Worm (Caenorhabditis elegans): Measurements from ENCODE around the gene sre-31.

The sre-31 gene

ce11 chrII:12387487-12387886, 21.1 kb downstream of the sre-31 start:
- TF ChIP-seq him-1 (tag; optimal IDR thresholded peaks at IDR 0.05) (no peak), W03F9.2 (tag; optimal IDR thresholded peaks at IDR 0.05) (no peak), dao-5 (tag; optimal IDR thresholded peaks at IDR 0.05) (no peak)

DNA sequence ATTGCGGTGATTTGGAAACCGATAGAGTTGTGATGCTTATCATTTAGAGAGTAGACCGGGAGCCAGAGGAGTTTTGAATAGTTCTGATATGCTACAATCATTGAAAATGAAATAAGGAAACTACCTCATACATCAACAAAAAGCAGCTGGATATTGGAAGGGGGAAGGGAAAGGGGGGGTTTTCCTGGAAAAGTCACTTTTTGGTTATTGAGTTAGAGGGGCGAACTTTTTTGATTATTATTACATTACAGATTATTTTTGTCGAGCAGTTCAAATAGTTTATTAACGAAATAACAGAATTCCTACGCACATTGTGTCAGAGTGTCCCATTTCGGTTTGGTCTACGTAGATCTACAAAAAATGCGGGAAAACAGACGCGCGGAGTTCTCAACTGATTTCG, 21.8 kb downstream of the sre-31 start, which contains the start of gene sre-42:
Gene sre-42, minus strand, starts transcription at position 101 of the 400 bp plus-strand sequence.
- TF ChIP-seq dao-5 (tag; optimal IDR thresholded peaks at IDR 0.05), result no peak
- no peak for TF ChIP-seq him-1 (tag; optimal IDR thresholded peaks at IDR 0.05)
- no peak for TF ChIP-seq W03F9.2 (tag; optimal IDR thresholded peaks at IDR 0.05)

DNA sequence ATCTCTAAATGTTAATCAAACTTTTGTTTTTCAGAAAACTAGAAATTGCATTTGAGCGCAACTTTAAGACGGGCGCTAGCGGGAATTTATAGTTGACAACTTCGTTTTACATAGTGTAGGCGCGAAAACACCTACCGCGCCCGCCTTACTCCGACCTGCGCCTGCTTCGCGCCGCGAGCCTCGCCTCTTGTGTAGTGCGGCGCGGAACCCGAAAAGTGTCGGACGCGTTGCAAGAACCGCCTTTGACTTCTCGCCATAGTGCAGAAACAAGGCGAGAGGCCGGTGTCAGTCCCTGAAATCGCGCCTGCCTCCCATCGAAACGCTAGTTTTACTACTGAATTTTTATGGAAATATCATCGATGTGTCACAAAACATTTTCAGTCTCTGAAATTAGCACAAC, 22.8 kb downstream of the sre-31 start:
- TF ChIP-seq dao-5 (tag; optimal IDR thresholded peaks at IDR 0.05), result no peak

DNA sequence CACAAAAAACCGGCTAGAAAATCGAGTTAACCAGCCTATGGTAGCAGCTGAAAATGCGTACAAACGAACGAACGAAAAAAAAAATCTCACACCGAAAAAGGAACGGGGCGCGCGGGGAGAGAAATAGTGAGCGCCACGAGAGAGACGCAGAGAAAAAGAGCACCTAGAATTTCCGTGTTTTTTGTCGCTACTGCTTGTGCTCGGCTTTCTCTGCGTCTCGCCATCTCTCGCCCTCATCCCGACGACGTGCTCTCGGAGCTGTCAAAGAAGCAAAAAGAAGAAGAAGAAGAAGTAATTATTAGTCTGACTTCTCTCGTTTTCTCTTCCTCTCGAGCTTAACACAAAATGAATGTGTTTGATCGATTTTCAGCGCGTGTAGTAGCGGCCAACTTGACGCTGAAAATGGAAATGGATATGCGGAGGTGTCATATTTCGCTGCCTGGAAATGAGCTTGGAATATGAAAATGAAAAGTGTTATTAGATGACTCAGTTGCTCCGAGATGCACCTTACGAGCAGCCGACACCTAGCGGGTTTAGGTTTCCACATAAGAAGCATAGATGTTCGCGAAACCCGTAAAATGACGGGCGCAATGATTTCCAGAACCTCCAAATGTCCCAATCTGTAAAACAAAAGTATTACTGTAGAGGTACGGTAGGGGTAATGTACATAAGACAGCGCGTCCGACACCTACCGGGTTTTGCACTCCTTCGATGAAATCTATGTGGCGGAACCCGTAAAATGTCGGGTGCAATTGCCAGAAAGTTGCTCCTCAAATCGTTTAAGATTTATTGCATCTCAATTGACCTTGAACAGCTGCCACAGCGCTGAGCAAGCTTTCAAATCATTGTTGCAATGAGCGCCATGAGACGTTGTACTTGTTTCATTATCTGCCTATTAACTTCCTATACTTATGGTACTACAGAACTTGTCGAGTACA, 25.7 kb downstream of the sre-31 start, which contains the start of gene btb-14:
Gene btb-14, plus strand, starts transcription at position 839 of the 938 bp plus-strand sequence.
- TF ChIP-seq him-1 (tag; optimal IDR thresholded peaks at IDR 0.05) (peak; percentile 11), W03F9.2 (tag; optimal IDR thresholded peaks at IDR 0.05) (no peak)

ce11 chrII:12380888-12381287, 27.7 kb downstream of the sre-31 start:
- TF ChIP-seq him-1 (tag; optimal IDR thresholded peaks at IDR 0.05), result no peak
- no peak for TF ChIP-seq W03F9.2 (tag; optimal IDR thresholded peaks at IDR 0.05)
- TF ChIP-seq dao-5 (tag; optimal IDR thresholded peaks at IDR 0.05), result no peak

DNA sequence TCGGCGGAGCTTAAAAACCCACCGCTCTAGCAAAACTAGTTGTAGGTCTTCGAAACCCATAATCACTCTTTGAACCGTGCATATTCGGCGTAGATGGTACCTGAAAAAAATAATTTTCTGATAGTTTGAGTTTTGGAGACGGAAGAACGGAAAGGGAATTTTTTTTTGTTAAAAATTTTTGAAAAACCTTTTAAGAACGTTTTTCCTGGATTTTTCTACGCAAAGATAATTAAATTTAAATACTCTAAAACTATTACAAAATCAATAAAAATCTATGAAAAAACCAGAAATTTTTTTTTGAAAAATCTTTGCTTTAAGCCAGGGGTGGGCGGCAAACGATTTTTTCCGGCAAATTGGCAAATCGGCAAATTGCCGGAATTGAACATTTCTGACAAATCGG, 29.2 kb downstream of the sre-31 start, which contains the start of gene marc-5:
Gene marc-5, minus strand, starts transcription at position 101 of the 400 bp plus-strand sequence.
- TF ChIP-seq dao-5 (tag; optimal IDR thresholded peaks at IDR 0.05) (no peak), W03F9.2 (tag; optimal IDR thresholded peaks at IDR 0.05) (no peak), him-1 (tag; optimal IDR thresholded peaks at IDR 0.05) (no peak)

DNA sequence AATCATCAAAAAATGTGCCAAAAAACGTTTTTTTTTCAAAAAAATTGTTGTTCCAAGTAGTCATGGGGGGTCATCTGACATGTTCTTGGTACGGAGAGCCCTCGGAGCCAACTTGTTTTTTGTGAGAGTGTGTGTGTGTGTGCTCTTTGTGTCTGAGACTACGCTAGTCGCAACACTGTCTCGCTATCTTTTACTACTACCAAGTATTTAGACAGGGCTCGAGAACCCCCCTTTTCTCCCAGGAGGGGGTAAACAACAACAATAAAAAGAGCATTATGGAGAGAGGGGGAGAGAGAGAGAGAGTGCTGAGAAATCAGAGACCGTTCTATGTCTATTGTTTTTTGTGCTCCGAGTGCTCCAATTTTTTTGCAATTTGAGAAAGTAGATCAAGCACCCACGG, 29.8 kb downstream of the sre-31 start:
- TF ChIP-seq W03F9.2 (tag; optimal IDR thresholded peaks at IDR 0.05) (no peak), dao-5 (tag; optimal IDR thresholded peaks at IDR 0.05) (no peak), him-1 (tag; optimal IDR thresholded peaks at IDR 0.05) (peak; percentile 12)

DNA sequence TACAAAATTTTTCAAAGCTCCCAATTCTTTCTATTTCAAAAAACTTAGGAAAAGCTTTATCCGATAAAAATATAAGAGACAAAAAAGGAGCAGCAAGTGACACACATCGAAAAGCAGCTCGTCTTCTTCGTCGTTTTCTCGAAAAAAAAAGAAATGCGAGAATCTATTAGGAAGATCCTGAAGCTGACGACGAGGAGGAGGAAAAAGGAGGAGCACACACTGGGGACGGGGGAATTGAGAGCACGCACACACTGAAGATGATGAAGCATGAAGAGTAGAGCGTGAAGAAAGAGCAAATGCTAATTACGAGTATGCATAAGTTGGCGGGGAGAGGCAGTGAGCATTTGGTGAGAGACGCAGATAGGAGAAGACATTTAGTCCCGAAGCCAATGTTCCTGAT, 34.7 kb downstream of the sre-31 start:
- TF ChIP-seq W03F9.2 (tag; optimal IDR thresholded peaks at IDR 0.05) (no peak), him-1 (tag; optimal IDR thresholded peaks at IDR 0.05) (no peak), dao-5 (tag; optimal IDR thresholded peaks at IDR 0.05) (no peak)

DNA sequence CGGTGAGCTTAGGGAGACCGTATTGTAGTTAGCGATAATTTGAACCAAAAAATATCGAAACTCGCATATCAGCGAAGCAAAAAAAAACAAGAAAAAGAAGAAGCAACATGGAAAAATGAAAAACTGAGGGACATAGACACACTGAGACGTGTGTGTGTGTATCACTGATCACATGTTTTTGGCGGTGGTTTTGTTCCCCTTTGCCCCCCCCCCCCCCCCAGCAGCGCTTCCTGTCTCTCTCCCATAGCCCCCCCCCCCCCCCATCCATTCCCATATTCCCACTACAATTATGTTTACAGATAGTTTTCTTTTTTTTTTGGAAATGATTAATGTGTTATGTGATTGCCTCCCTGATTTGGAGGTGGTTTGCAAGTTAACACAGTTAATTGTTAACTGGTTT, 39.4 kb downstream of the sre-31 start:
- TF ChIP-seq W03F9.2 (tag; optimal IDR thresholded peaks at IDR 0.05) (no peak), dao-5 (tag; optimal IDR thresholded peaks at IDR 0.05) (no peak), him-1 (tag; optimal IDR thresholded peaks at IDR 0.05) (no peak)

ce11 chrII:12362262-12362661, 46.4 kb downstream of the sre-31 start:
- TF ChIP-seq dao-5 (tag; optimal IDR thresholded peaks at IDR 0.05) (no peak), him-1 (tag; optimal IDR thresholded peaks at IDR 0.05) (no peak), W03F9.2 (tag; optimal IDR thresholded peaks at IDR 0.05) (no peak)
